Fruit fly (Drosophila melanogaster) whole organism, prepupa: ENCODE data around the gene CG12520.

ENCODE experiments used
- CG10631 ChIP-seq: fragments of 200-800 bp; sonication (Bioruptor generic); optimal IDR thresholded peaks from 2 replicates; lab custom pipeline; 2016; ENCODE audit warnings: missing biosample characterization, missing genetic modification characterization
- CG10669 ChIP-seq: fragments of 200-800 bp; sonication (Bioruptor generic); optimal IDR thresholded peaks from 3 replicates; lab custom pipeline; 2018; ENCODE audit warnings: missing biosample characterization, mild to moderate bottlenecking, missing genetic modification characterization, moderate library complexity
- CG11294 ChIP-seq: fragments of 200-800 bp; sonication (Bioruptor generic); IDR thresholded peaks from 2 replicates; pipeline ENCODE4 v1.3.6; 2022; ENCODE audit warnings: missing biosample characterization, missing genetic modification characterization
- CG11762 ChIP-seq: fragments of 200-800 bp; sonication (Bioruptor generic); optimal IDR thresholded peaks from 3 replicates; lab custom pipeline; 2016; ENCODE audit warnings: missing biosample characterization, missing genetic modification characterization; ENCODE audit not compliant: insufficient read depth
- CG11902 ChIP-seq: fragments of 200-800 bp; sonication (Bioruptor generic); optimal IDR thresholded peaks from 3 replicates; lab custom pipeline; 2016; ENCODE audit warnings: missing biosample characterization, missing genetic modification characterization
- CG15336 ChIP-seq: fragments of 200-800 bp; sonication (Bioruptor generic); IDR thresholded peaks from 2 replicates; pipeline ENCODE4 v1.3.6; 2022; ENCODE audit warnings: missing biosample characterization, missing genetic modification characterization
- CG16779 ChIP-seq: fragments of 200-800 bp; sonication (Bioruptor generic); optimal IDR thresholded peaks from 3 replicates; lab custom pipeline; 2017; ENCODE audit warnings: missing biosample characterization, mild to moderate bottlenecking, missing genetic modification characterization
- CG3032 ChIP-seq: fragments of 200-800 bp; optimal IDR thresholded peaks from 2 replicates; lab custom pipeline; 2019; ENCODE audit warnings: missing biosample characterization, mild to moderate bottlenecking, missing genetic modification characterization, moderate library complexity
- CG31627 ChIP-seq: fragments of 200-800 bp; sonication (Bioruptor generic); optimal IDR thresholded peaks from 3 replicates; lab custom pipeline; 2016; ENCODE audit warnings: missing biosample characterization, missing genetic modification characterization
- CG32006 ChIP-seq: fragments of 200-800 bp; sonication (Bioruptor generic); optimal IDR thresholded peaks from 3 replicates; lab custom pipeline; 2017; ENCODE audit warnings: missing biosample characterization, mild to moderate bottlenecking, missing genetic modification characterization
- CG34406 ChIP-seq: fragments of 200-800 bp; sonication (Bioruptor generic); optimal IDR thresholded peaks from 3 replicates; lab custom pipeline; 2016; ENCODE audit warnings: missing biosample characterization, missing genetic modification characterization
- CG3919 ChIP-seq: fragments of 200-800 bp; sonication (Bioruptor generic); optimal IDR thresholded peaks from 3 replicates; lab custom pipeline; 2016; ENCODE audit warnings: missing biosample characterization, missing genetic modification characterization
- CG6163 ChIP-seq: fragments of 200-800 bp; sonication (Bioruptor generic); IDR thresholded peaks from 3 replicates; pipeline ENCODE4 v1.3.6; 2022; ENCODE audit warnings: missing biosample characterization, missing genetic modification characterization
- CG6792 ChIP-seq: fragments of 200-800 bp; sonication (Bioruptor generic); optimal IDR thresholded peaks from 3 replicates; lab custom pipeline; 2016; ENCODE audit warnings: missing biosample characterization, missing genetic modification characterization
- CG6808 ChIP-seq: fragments of 200-800 bp; sonication (Bioruptor generic); optimal IDR thresholded peaks from 3 replicates; lab custom pipeline; 2017; ENCODE audit warnings: missing biosample characterization, missing genetic modification characterization, mild to moderate bottlenecking, moderate library complexity, missing genetic modification reagents
- CG7368 ChIP-seq: fragments of 200-800 bp; sonication (Bioruptor generic); optimal IDR thresholded peaks from 3 replicates; lab custom pipeline; 2016; ENCODE audit warnings: missing biosample characterization, missing genetic modification characterization
- CG8119 ChIP-seq: fragments of 200-800 bp; sonication (Bioruptor generic); IDR thresholded peaks from 3 replicates; pipeline ENCODE4 v1.3.6; 2022; ENCODE audit warnings: missing biosample characterization, missing genetic modification characterization
- CG8319 ChIP-seq: fragments of 200-800 bp; sonication (Bioruptor generic); optimal IDR thresholded peaks from 3 replicates; lab custom pipeline; 2016; ENCODE audit warnings: missing biosample characterization, missing genetic modification characterization
- CG9139 ChIP-seq: fragments of 200-800 bp; sonication (Bioruptor generic); optimal IDR thresholded peaks from 3 replicates; lab custom pipeline; 2017; ENCODE audit warnings: missing biosample characterization, mild to moderate bottlenecking, missing genetic modification characterization
- Eip78C ChIP-seq: fragments of 200-800 bp; sonication (Bioruptor generic); peaks from one replicate; lab custom pipeline; 2016; ENCODE audit warnings: missing biosample characterization, missing genetic modification characterization
- Eip93F ChIP-seq: fragments of 200-800 bp; sonication (Bioruptor generic); optimal IDR thresholded peaks from 2 replicates; lab custom pipeline; 2016; ENCODE audit warnings: missing biosample characterization, mild to moderate bottlenecking, missing genetic modification characterization
- Ets96B ChIP-seq: fragments of 200-800 bp; optimal IDR thresholded peaks from 2 replicates; lab custom pipeline; 2019; ENCODE audit warnings: missing biosample characterization, mild to moderate bottlenecking, missing genetic modification characterization, moderate library complexity
- Gug ChIP-seq: fragments of 200-800 bp; sonication (Bioruptor generic); IDR thresholded peaks from 2 replicates; pipeline ENCODE4 v1.3.6; 2022; ENCODE audit warnings: missing biosample characterization, missing genetic modification characterization
- Hr39 ChIP-seq: fragments of 200-800 bp; sonication (Bioruptor generic); optimal IDR thresholded peaks from 2 replicates; lab custom pipeline; 2016; ENCODE audit warnings: missing biosample characterization, missing genetic modification characterization
- Hr4 ChIP-seq: fragments of 200-800 bp; sonication (Bioruptor generic); optimal IDR thresholded peaks from 3 replicates; lab custom pipeline; 2016; ENCODE audit warnings: missing biosample characterization, missing genetic modification characterization
- Lpt ChIP-seq: fragments of 200-800 bp; sonication (Bioruptor generic); optimal IDR thresholded peaks from 3 replicates; lab custom pipeline; 2016; ENCODE audit warnings: missing biosample characterization, missing genetic modification characterization
- OdsH ChIP-seq: fragments of 200-800 bp; sonication (Bioruptor generic); optimal IDR thresholded peaks from 3 replicates; lab custom pipeline; 2016; ENCODE audit warnings: missing biosample characterization, missing genetic modification characterization
- Smox ChIP-seq: fragments of 200-800 bp; sonication (Bioruptor generic); optimal IDR thresholded peaks from 3 replicates; lab custom pipeline; 2016; ENCODE audit warnings: missing biosample characterization, missing genetic modification characterization
- Sox102F ChIP-seq: fragments of 200-800 bp; sonication (Bioruptor generic); optimal IDR thresholded peaks from 2 replicates; lab custom pipeline; 2016; ENCODE audit warnings: missing biosample characterization, mild to moderate bottlenecking, missing genetic modification characterization
- Sox14 ChIP-seq: fragments of 200-800 bp; sonication (Bioruptor generic); optimal IDR thresholded peaks from 3 replicates; lab custom pipeline; 2016; ENCODE audit warnings: missing biosample characterization, missing genetic modification characterization
- Sox15 ChIP-seq: fragments of 200-800 bp; sonication (Bioruptor generic); optimal IDR thresholded peaks from 3 replicates; lab custom pipeline; 2016; ENCODE audit warnings: missing biosample characterization, missing genetic modification characterization
- achi ChIP-seq: fragments of 200-800 bp; sonication (Bioruptor generic); optimal IDR thresholded peaks from 3 replicates; lab custom pipeline; 2016; ENCODE audit warnings: missing biosample characterization, missing genetic modification characterization
- acj6 ChIP-seq: fragments of 200-800 bp; sonication (Bioruptor generic); optimal IDR thresholded peaks from 3 replicates; lab custom pipeline; 2016; ENCODE audit warnings: missing biosample characterization, missing genetic modification characterization
- cyc ChIP-seq: fragments of 200-800 bp; sonication (Bioruptor generic); optimal IDR thresholded peaks from 3 replicates; lab custom pipeline; 2016; ENCODE audit warnings: missing biosample characterization, missing genetic modification characterization
- dsx ChIP-seq: fragments of 200-800 bp; optimal IDR thresholded peaks from 3 replicates; lab custom pipeline; 2019; ENCODE audit warnings: missing biosample characterization, mild to moderate bottlenecking, missing genetic modification characterization, moderate library complexity; ENCODE audit not compliant: poor library complexity, severe bottlenecking
- esn ChIP-seq: fragments of 200-800 bp; sonication (Bioruptor generic); optimal IDR thresholded peaks from 2 replicates; lab custom pipeline; 2016; ENCODE audit warnings: missing biosample characterization, mild to moderate bottlenecking, missing genetic modification characterization, moderate library complexity
- fd59A ChIP-seq: fragments of 200-800 bp; sonication (Bioruptor generic); optimal IDR thresholded peaks from 2 replicates; lab custom pipeline; 2017; ENCODE audit warnings: missing biosample characterization, mild to moderate bottlenecking, missing genetic modification characterization, missing genetic modification reagents
- fkh ChIP-seq: fragments of 200-800 bp; sonication (Bioruptor generic); optimal IDR thresholded peaks from 3 replicates; lab custom pipeline; 2017; ENCODE audit warnings: missing biosample characterization, mild to moderate bottlenecking, missing genetic modification characterization, moderate library complexity
- lz ChIP-seq: fragments of 200-800 bp; sonication (Bioruptor generic); optimal IDR thresholded peaks from 3 replicates; lab custom pipeline; 2016; ENCODE audit warnings: missing biosample characterization, missing genetic modification characterization
- net ChIP-seq: fragments of 200-800 bp; sonication (Bioruptor generic); optimal IDR thresholded peaks from 3 replicates; lab custom pipeline; 2016; ENCODE audit warnings: missing biosample characterization, missing genetic modification characterization
- salr ChIP-seq, 2 experiments: fragments of 200-800 bp; sonication (Bioruptor generic); optimal IDR thresholded peaks; 3 replicates each; lab custom pipeline; 2016 to 2018; ENCODE audit warnings: missing biosample characterization in 2 of 2, missing genetic modification characterization in 2 of 2, mild to moderate bottlenecking in 1 of 2
- spab ChIP-seq: fragments of 200-800 bp; sonication (Bioruptor generic); optimal IDR thresholded peaks from 2 replicates; lab custom pipeline; 2017; ENCODE audit warnings: missing biosample characterization, mild to moderate bottlenecking, missing genetic modification characterization, missing genetic modification reagents
- ss ChIP-seq, 2 experiments: fragments of 200-800 bp; sonication (Bioruptor generic); optimal IDR thresholded peaks; 2 replicates in 1 of 2; 3 replicates in 1 of 2; lab custom pipeline; 2017 to 2018; ENCODE audit warnings: mild to moderate bottlenecking in 2 of 2, missing biosample characterization in 2 of 2, missing genetic modification characterization in 2 of 2, moderate library complexity in 1 of 2
- svp ChIP-seq: fragments of 200-800 bp; sonication (Bioruptor generic); peaks from one replicate; lab custom pipeline; 2016; ENCODE audit warnings: missing biosample characterization, missing genetic modification characterization
- topi ChIP-seq: fragments of 200-800 bp; sonication (Bioruptor generic); optimal IDR thresholded peaks from 3 replicates; lab custom pipeline; 2016; ENCODE audit warnings: missing biosample characterization, missing genetic modification characterization
- vri ChIP-seq: fragments of 200-800 bp; sonication (Bioruptor generic); optimal IDR thresholded peaks from 3 replicates; lab custom pipeline; 2016; ENCODE audit warnings: missing biosample characterization, mild to moderate bottlenecking, missing genetic modification characterization

The CG12520 gene

dm6 chr3L:12915431-12915830, 12.9 kb upstream of the CG12520 start (continued):
- peak; percentile 86 for TF ChIP-seq CG34406 (GFP tag; lab: Kevin White, UChicago)
- TF ChIP-seq spab = no peak
- peak; percentile 39 for TF ChIP-seq Sox14 (GFP tag; lab: Kevin White, UChicago)
- peak; percentile 29; the same call in 1 of the 2 replicates for TF ChIP-seq Gug
- no peak for TF ChIP-seq vri (GFP tag; lab: Kevin White, UChicago)
- TF ChIP-seq achi = peak; percentile 81
- TF ChIP-seq CG11762 (GFP tag; lab: Kevin White, UChicago) = no peak
- peak; percentile 57 for TF ChIP-seq Sox15 (GFP tag; lab: Kevin White, UChicago)
- TF ChIP-seq dsx (GFP tag; lab: Kevin White, UChicago) = peak; percentile 10
- TF ChIP-seq CG8319 (GFP tag; lab: Kevin White, UChicago) = no peak
- no peak for TF ChIP-seq cyc (GFP tag; lab: Kevin White, UChicago)
- TF ChIP-seq CG11902 (GFP tag; lab: Kevin White, UChicago) = peak; percentile 19
- TF ChIP-seq CG10669 (GFP tag; lab: Kevin White, UChicago) = no peak
- TF ChIP-seq CG3919 (GFP tag; lab: Kevin White, UChicago) = peak; percentile 22
- TF ChIP-seq Ets96B = peak; percentile 76
- peak; percentile 60 for TF ChIP-seq fd59A (GFP tag; lab: Kevin White, UChicago)
- peak; percentile 39 for TF ChIP-seq Hr39 (GFP tag; lab: Kevin White, UChicago)
- TF ChIP-seq CG6163 (GFP tag; lab: Robert Waterston, UW) = peak; percentile 44; the same call in 1 of the 3 replicates

dm6 chr3L:12913609-12914266, 11.2 kb upstream of the CG12520 start, which contains the start of gene CG32115:
TSS of gene CG32115 (minus strand) at chr3L:12913646.
- peak; percentile 88 for TF ChIP-seq CG16779 (tag; lab: Kevin White, UChicago)
- TF ChIP-seq Gug = peak; percentile 97
- TF ChIP-seq salr (GFP tag; optimal IDR thresholded peaks at IDR 0.05; lab: Kevin White, UChicago) = peak; percentile 89 to 91
- peak; percentile 99 for TF ChIP-seq vri (GFP tag; lab: Kevin White, UChicago)
- peak; percentile 95 for TF ChIP-seq CG3919 (GFP tag; lab: Kevin White, UChicago)
- peak; percentile 97 for TF ChIP-seq esn (GFP tag; lab: Kevin White, UChicago)
- TF ChIP-seq Eip93F (GFP tag; lab: Kevin White, UChicago) = peak; percentile 89
- peak; percentile 96 for TF ChIP-seq acj6 (GFP tag; lab: Kevin White, UChicago)
- TF ChIP-seq CG8119 (GFP tag; lab: Robert Waterston, UW) = peak; percentile 95
- TF ChIP-seq Eip78C (GFP tag; lab: Kevin White, UChicago) = peak; percentile 99
- peak; percentile 75 for TF ChIP-seq fkh (GFP tag; lab: Kevin White, UChicago)
- TF ChIP-seq CG3032 (tag; lab: Kevin White, UChicago) = peak; percentile 95
- TF ChIP-seq CG32006 (GFP tag; lab: Kevin White, UChicago) = peak; percentile 95
- TF ChIP-seq CG11294 (GFP tag; lab: Robert Waterston, UW) = peak; percentile 95
- peak; percentile 96 for TF ChIP-seq CG15336 (GFP tag; lab: Robert Waterston, UW)
- peak; percentile 94 for TF ChIP-seq CG34406 (GFP tag; lab: Kevin White, UChicago)
- TF ChIP-seq OdsH = peak; percentile 96
- TF ChIP-seq Hr4 = peak; percentile 96
- TF ChIP-seq CG6792 (GFP tag; lab: Kevin White, UChicago) = peak; percentile 93
- TF ChIP-seq CG6808 (GFP tag; lab: Kevin White, UChicago) = peak; percentile 81
- peak; percentile 98 for TF ChIP-seq svp (GFP tag; lab: Kevin White, UChicago)
- TF ChIP-seq topi = peak; percentile 97
- TF ChIP-seq net (GFP tag; lab: Kevin White, UChicago) = peak; percentile 93
- peak; percentile 78 for TF ChIP-seq spab
- TF ChIP-seq CG31627 (GFP tag; lab: Kevin White, UChicago) = peak; percentile 96
- peak; percentile 89 for TF ChIP-seq CG7368 (GFP tag; lab: Kevin White, UChicago)
- TF ChIP-seq cyc (GFP tag; lab: Kevin White, UChicago) = peak; percentile 96
- TF ChIP-seq CG8319 (GFP tag; lab: Kevin White, UChicago) = peak; percentile 91
- peak; percentile 93 for TF ChIP-seq dsx (GFP tag; lab: Kevin White, UChicago)
- TF ChIP-seq Lpt (GFP tag; lab: Kevin White, UChicago) = peak; percentile 89
- TF ChIP-seq CG6163 (GFP tag; lab: Robert Waterston, UW) = peak; percentile 98
- TF ChIP-seq Sox15 (GFP tag; lab: Kevin White, UChicago) = peak; percentile 91
- peak; percentile 95 for TF ChIP-seq Sox102F (GFP tag; lab: Kevin White, UChicago)
- TF ChIP-seq ss (GFP tag; optimal IDR thresholded peaks at IDR 0.05; lab: Kevin White, UChicago) = peak; percentile 76 to 93
- peak; percentile 96 for TF ChIP-seq CG11902 (GFP tag; lab: Kevin White, UChicago)
- peak; percentile 94 for TF ChIP-seq lz (GFP tag; lab: Kevin White, UChicago)
- TF ChIP-seq CG10631 (GFP tag; lab: Kevin White, UChicago) = peak; percentile 93
- peak; percentile 74 for TF ChIP-seq CG9139 (GFP tag; lab: Kevin White, UChicago)
- TF ChIP-seq Smox (GFP tag; lab: Kevin White, UChicago) = peak; percentile 95
